Worm (Caenorhabditis elegans) whole organism, L4 larva: Measurements from ENCODE around the gene F54E4.4.

Experiments used
- Y48G9A.11 ChIP-seq: fragments of 200-800 bp; sonication (Bioruptor generic); IDR thresholded peaks from 2 replicates; pipeline ENCODE4 v1.3.6; 2022; ENCODE audit warnings: missing genetic modification reagents, missing genetic modification characterization, missing compliant biosample characterization
- ceh-32 ChIP-seq: sonication (generic microtip); optimal IDR thresholded peaks from 2 replicates; lab custom pipeline; 2016; ENCODE audit warnings: mild to moderate bottlenecking, missing genetic modification characterization, missing compliant biosample characterization; ENCODE audit not compliant: poor library complexity
- daf-8 ChIP-seq: fragments of 200-800 bp; sonication (Bioruptor generic); IDR thresholded peaks from 2 replicates; pipeline ENCODE4 v1.3.6; 2022; ENCODE audit warnings: missing genetic modification characterization, missing compliant biosample characterization
- lin-39 ChIP-seq: fragments of 150-350 bp; optimal IDR thresholded peaks from 2 replicates; lab custom pipeline; 2014; ENCODE audit warnings: missing biosample characterization, missing genetic modification reagents, missing genetic modification characterization
- lir-3 ChIP-seq: sonication (generic microtip); optimal IDR thresholded peaks from 2 replicates; lab custom pipeline; 2016; ENCODE audit warnings: mild to moderate bottlenecking, missing genetic modification characterization, missing compliant biosample characterization
- nhr-42 ChIP-seq: fragments of 200-800 bp; sonication (Bioruptor generic); IDR thresholded peaks from 2 replicates; pipeline ENCODE4 v1.3.6; 2022; ENCODE audit warnings: missing genetic modification characterization, missing compliant biosample characterization
- skn-1 ChIP-seq: fragments of 150-350 bp; optimal IDR thresholded peaks from 2 replicates; lab custom pipeline; 2014; ENCODE audit warnings: missing biosample characterization, missing genetic modification characterization
- zip-11 ChIP-seq: fragments of 200-800 bp; sonication (Bioruptor generic); IDR thresholded peaks from 2 replicates; pipeline ENCODE4 v1.3.6; 2022; ENCODE audit warnings: missing genetic modification characterization, missing compliant biosample characterization

DNA sequence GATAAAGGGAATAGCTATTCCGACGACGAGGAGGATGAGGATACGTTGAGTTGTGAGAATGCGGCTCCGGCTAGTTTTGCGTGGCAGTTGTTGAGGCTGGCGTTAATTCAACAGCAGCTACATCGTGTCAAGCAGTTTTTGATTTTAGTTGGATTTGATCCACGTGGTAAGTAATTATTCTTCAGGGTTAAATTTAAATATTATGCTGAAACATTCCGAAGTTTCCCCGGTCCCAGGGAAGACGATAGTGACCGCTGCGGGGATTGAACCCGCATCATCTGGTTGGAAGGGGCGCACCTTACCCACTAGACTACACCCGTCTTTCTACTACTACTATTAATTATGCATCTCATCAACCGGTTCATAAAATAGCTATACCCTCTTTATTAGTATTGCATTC is 24.1 kb downstream of the F54E4.4 start:
- TF ChIP-seq lir-3 (tag; lab: Kevin White, UChicago) (no peak), ceh-32 (tag; lab: Kevin White, UChicago) (no peak), zip-11 (GFP tag; lab: Robert Waterston, UW) (no peak), nhr-42 (GFP tag; lab: Robert Waterston, UW) (no peak), lin-39 (tag; lab: Kevin White, UChicago) (no peak), daf-8 (GFP tag; lab: Robert Waterston, UW) (no peak), skn-1 (tag; lab: Kevin White, UChicago) (no peak), Y48G9A.11 (GFP tag; lab: Robert Waterston, UW) (no peak)
